Fruit fly (Drosophila melanogaster) whole organism, wandering third instar larva: Measurements from ENCODE around the gene nonA.

Experiments
- GATAd ChIP-seq: sonication (Bioruptor generic); optimal IDR thresholded peaks from 2 replicates; lab custom pipeline; 2016; ENCODE audit warnings: missing biosample characterization, missing genetic modification characterization
- Hnf4 ChIP-seq: fragments of 200-800 bp; sonication (Bioruptor generic); optimal IDR thresholded peaks from 2 replicates; lab custom pipeline; 2016; ENCODE audit warnings: missing biosample characterization, mild to moderate bottlenecking, missing genetic modification characterization
- Hr78 ChIP-seq: fragments of >200 bp; optimal IDR thresholded peaks from 2 replicates; lab custom pipeline; 2017; ENCODE audit warnings: missing biosample characterization, missing genetic modification characterization
- Mio ChIP-seq: sonication (Bioruptor generic); optimal IDR thresholded peaks from 2 replicates; lab custom pipeline; 2016; ENCODE audit warnings: missing biosample characterization, missing genetic modification characterization
- Myc ChIP-seq: fragments of >200 bp; optimal IDR thresholded peaks from 2 replicates; lab custom pipeline; 2017
- br ChIP-seq: fragments of 200-800 bp; sonication (Bioruptor generic); optimal IDR thresholded peaks from 2 replicates; lab custom pipeline; 2016; ENCODE audit warnings: missing biosample characterization, missing genetic modification characterization
- dl ChIP-seq, 2 experiments: fragments of 175-275, 200-275 bp in 1 of 2; fragments of 200-275 bp in 1 of 2; sonication (Bioruptor generic); optimal IDR thresholded peaks; lab custom pipeline; 2018; ENCODE audit warnings: mild to moderate bottlenecking in 2 of 2, missing biosample characterization in 2 of 2, missing genetic modification characterization in 2 of 2, moderate library complexity in 2 of 2; ENCODE audit not compliant: partially characterized antibody in 2 of 2, insufficient read depth in 1 of 2
- dmrt93B ChIP-seq: fragments of 200-800 bp; sonication (Bioruptor generic); optimal IDR thresholded peaks from 2 replicates; lab custom pipeline; 2018; ENCODE audit warnings: missing biosample characterization, mild to moderate bottlenecking, missing genetic modification characterization
- h ChIP-seq: fragments of 200-800 bp; sonication (Bioruptor generic); optimal IDR thresholded peaks from 3 replicates; lab custom pipeline; 2016; ENCODE audit warnings: missing biosample characterization, mild to moderate bottlenecking, missing genetic modification characterization
- pan ChIP-seq: fragments of >200 bp; optimal IDR thresholded peaks from 2 replicates; lab custom pipeline; 2017
- psq ChIP-seq: fragments of 200-800 bp; sonication (Bioruptor generic); optimal IDR thresholded peaks from 3 replicates; lab custom pipeline; 2017; ENCODE audit warnings: missing biosample characterization, mild to moderate bottlenecking, missing genetic modification characterization, moderate library complexity
- sage ChIP-seq: fragments of 200-800 bp; sonication (Bioruptor generic); optimal IDR thresholded peaks from 2 replicates; lab custom pipeline; 2016; ENCODE audit warnings: missing biosample characterization, mild to moderate bottlenecking, missing genetic modification characterization

DNA sequence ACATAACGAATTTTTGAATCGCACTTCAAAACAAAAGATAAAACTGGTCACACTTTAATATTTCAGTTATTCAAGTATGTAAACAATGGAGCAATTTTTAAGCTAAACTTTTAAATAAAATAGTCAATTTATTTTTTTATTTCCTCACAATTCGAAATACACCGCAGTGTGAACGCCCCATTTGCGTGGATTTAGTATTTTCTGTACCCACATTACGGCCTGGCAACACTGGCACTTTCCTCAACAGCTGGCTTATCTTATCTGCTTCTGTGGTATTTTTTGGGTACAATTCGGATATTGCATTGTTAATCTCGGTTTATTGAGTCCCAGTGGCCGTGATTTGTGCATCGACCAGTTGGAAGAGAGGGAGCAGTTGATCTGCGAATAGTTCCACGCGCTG lies 11.3 kb upstream of the nonA start, which contains the start of gene sl:
- TF ChIP-seq br (GFP tag; lab: Kevin White, UChicago) (no peak), pan (lab: Kevin White, UChicago) (no peak), psq (GFP tag; lab: Kevin White, UChicago) (no peak), h (GFP tag; lab: Kevin White, UChicago) (no peak), Hnf4 (GFP tag; lab: Kevin White, UChicago) (no peak), Myc (lab: Kevin White, UChicago) (peak; percentile 12), dmrt93B (GFP tag; lab: Kevin White, UChicago) (no peak), Mio (no peak), sage (GFP tag; lab: Kevin White, UChicago) (no peak), GATAd (no peak), dl (GFP tag; optimal IDR thresholded peaks at IDR 0.05; lab: Kevin White, UChicago; ENCODE audit: insufficient read depth in 1 of 2, partially characterized antibody in 2 of 2) (no peak), Hr78 (GFP tag; lab: Kevin White, UChicago) (no peak)
